Fruit fly (Drosophila melanogaster) whole organism, embryonic: ENCODE results near the gene T48.

Experiments used
- Adf1 ChIP-seq: fragments of 200-800 bp; sonication (Bioruptor generic); IDR thresholded peaks from 2 replicates; pipeline ENCODE4 v1.3.6; 2022; ENCODE audit warnings: missing biosample characterization, missing genetic modification characterization
- B-H1 ChIP-seq: fragments of 200-800 bp; sonication (Bioruptor generic); IDR thresholded peaks from 3 replicates; pipeline ENCODE4 v1.3.6; 2022; ENCODE audit warnings: missing biosample characterization, missing genetic modification characterization
- Bdp1 ChIP-seq: fragments of 200-800 bp; sonication (Bioruptor generic); optimal IDR thresholded peaks from 3 replicates; lab custom pipeline; 2016; ENCODE audit warnings: missing biosample characterization, missing genetic modification characterization
- CG10431 ChIP-seq: fragments of 200-800 bp; sonication (Bioruptor generic); optimal IDR thresholded peaks from 3 replicates; lab custom pipeline; 2018; ENCODE audit warnings: missing biosample characterization, mild to moderate bottlenecking, missing genetic modification characterization
- CG10565 ChIP-seq: fragments of 200-800 bp; sonication (Bioruptor generic); optimal IDR thresholded peaks from 3 replicates; lab custom pipeline; 2016; ENCODE audit warnings: missing biosample characterization, mild to moderate bottlenecking, missing genetic modification characterization
- CG11504 ChIP-seq: fragments of 200-800 bp; sonication (Bioruptor generic); optimal IDR thresholded peaks from 3 replicates; lab custom pipeline; 2019; ENCODE audit warnings: missing biosample characterization, mild to moderate bottlenecking, missing genetic modification characterization, moderate library complexity
- CG12236 ChIP-seq: fragments of 200-800 bp; sonication (Bioruptor generic); optimal IDR thresholded peaks from 2 replicates; lab custom pipeline; 2016; ENCODE audit warnings: missing biosample characterization, missing genetic modification characterization
- CG12391 ChIP-seq: fragments of 200-800 bp; sonication (Bioruptor generic); optimal IDR thresholded peaks from 3 replicates; lab custom pipeline; 2018; ENCODE audit warnings: missing biosample characterization, mild to moderate bottlenecking, missing genetic modification characterization, moderate library complexity
- CG13287 ChIP-seq: fragments of 200-800 bp; sonication (Bioruptor generic); IDR thresholded peaks from 2 replicates; pipeline ENCODE4 v1.3.6; 2022; ENCODE audit warnings: missing biosample characterization, missing genetic modification characterization; ENCODE audit not compliant: partially characterized antibody
- CG14710 ChIP-seq: fragments of 200-800 bp; sonication (Bioruptor generic); optimal IDR thresholded peaks from 3 replicates; lab custom pipeline; 2019; ENCODE audit warnings: missing biosample characterization, mild to moderate bottlenecking, missing genetic modification characterization, moderate library complexity
- CG14860 ChIP-seq: fragments of 200-800 bp; sonication (Bioruptor generic); IDR thresholded peaks from 3 replicates; pipeline ENCODE4 v1.3.6; 2022; ENCODE audit warnings: missing biosample characterization, missing genetic modification characterization; ENCODE audit not compliant: partially characterized antibody
- CG15073 ChIP-seq: fragments of 200-800 bp; sonication (Bioruptor generic); optimal IDR thresholded peaks from 2 replicates; lab custom pipeline; 2016; ENCODE audit warnings: missing biosample characterization, missing genetic modification characterization
- CG16779 ChIP-seq: fragments of 200-800 bp; sonication (Bioruptor generic); IDR thresholded peaks from 2 replicates; pipeline ENCODE4 v1.3.6; 2022; ENCODE audit warnings: missing biosample characterization, missing genetic modification characterization
- CG16863 ChIP-seq: fragments of 200-800 bp; sonication (Bioruptor generic); optimal IDR thresholded peaks from 3 replicates; lab custom pipeline; 2016; ENCODE audit warnings: missing biosample characterization, missing genetic modification characterization
- CG17385 ChIP-seq: fragments of 200-800 bp; sonication (Bioruptor generic); optimal IDR thresholded peaks from 3 replicates; lab custom pipeline; 2018; ENCODE audit warnings: missing biosample characterization, mild to moderate bottlenecking, missing genetic modification characterization
- CG2116 ChIP-seq: fragments of 200-800 bp; sonication (Bioruptor generic); optimal IDR thresholded peaks from 3 replicates; lab custom pipeline; 2018; ENCODE audit warnings: missing biosample characterization, mild to moderate bottlenecking, missing genetic modification characterization
- CG2875 ChIP-seq: fragments of 200-800 bp; sonication (Bioruptor generic); optimal IDR thresholded peaks from 2 replicates; lab custom pipeline; 2017; ENCODE audit warnings: missing biosample characterization, mild to moderate bottlenecking, missing genetic modification characterization, missing genetic modification reagents
- CG32532 ChIP-seq: fragments of 200-800 bp; sonication (Bioruptor generic); IDR thresholded peaks from 2 replicates; pipeline ENCODE4 v1.3.6; 2022; ENCODE audit warnings: missing biosample characterization, missing genetic modification characterization
- CG3995 ChIP-seq: fragments of 200-800 bp; sonication (Bioruptor generic); optimal IDR thresholded peaks from 3 replicates; lab custom pipeline; 2016; ENCODE audit warnings: missing biosample characterization, missing genetic modification characterization
- CG4360 ChIP-seq: fragments of 200-800 bp; sonication (Bioruptor generic); IDR thresholded peaks from 2 replicates; pipeline ENCODE4 v1.3.6; 2022; ENCODE audit warnings: missing biosample characterization, missing genetic modification characterization
- CG5180 ChIP-seq: fragments of 200-800 bp; sonication (Bioruptor generic); optimal IDR thresholded peaks from 3 replicates; lab custom pipeline; 2017; ENCODE audit warnings: missing biosample characterization, missing genetic modification characterization, mild to moderate bottlenecking, moderate library complexity, missing genetic modification reagents
- CG8388 ChIP-seq: fragments of 200-800 bp; sonication (Bioruptor generic); optimal IDR thresholded peaks from 2 replicates; lab custom pipeline; 2019; ENCODE audit warnings: missing biosample characterization, mild to moderate bottlenecking, missing genetic modification characterization, moderate library complexity
- CG9797 ChIP-seq: fragments of 200-800 bp; sonication (Bioruptor generic); optimal IDR thresholded peaks from 3 replicates; lab custom pipeline; 2018; ENCODE audit warnings: missing biosample characterization, mild to moderate bottlenecking, missing genetic modification characterization
- CG9876 ChIP-seq: fragments of 200-800 bp; sonication (Bioruptor generic); optimal IDR thresholded peaks from 2 replicates; lab custom pipeline; 2016; ENCODE audit warnings: missing biosample characterization, missing genetic modification characterization
- Dp ChIP-seq: fragments of 200-800 bp; sonication (Bioruptor generic); optimal IDR thresholded peaks from 2 replicates; lab custom pipeline; 2018; ENCODE audit warnings: missing biosample characterization, mild to moderate bottlenecking, missing genetic modification characterization, moderate library complexity
- E2f2 ChIP-seq: fragments of 200-800 bp; sonication (Bioruptor generic); IDR thresholded peaks from 2 replicates; pipeline ENCODE4 v1.3.6; 2022; ENCODE audit warnings: missing biosample characterization, missing genetic modification characterization
- Fer3 ChIP-seq: fragments of 200-800 bp; sonication (Bioruptor generic); optimal IDR thresholded peaks from 2 replicates; lab custom pipeline; 2018; ENCODE audit warnings: missing biosample characterization, mild to moderate bottlenecking, missing genetic modification characterization, moderate library complexity
- Hand ChIP-seq: fragments of 200-800 bp; sonication (Bioruptor generic); optimal IDR thresholded peaks from 2 replicates; lab custom pipeline; 2017; ENCODE audit warnings: mild to moderate bottlenecking, missing biosample characterization, missing genetic modification reagents, missing genetic modification characterization
- MESR4 ChIP-seq: fragments of 200-800 bp; sonication (Bioruptor generic); optimal IDR thresholded peaks from 2 replicates; lab custom pipeline; 2018; ENCODE audit warnings: missing biosample characterization, mild to moderate bottlenecking, missing genetic modification characterization, moderate library complexity
- Meics ChIP-seq: fragments of 200-800 bp; sonication (Bioruptor generic); optimal IDR thresholded peaks from 2 replicates; lab custom pipeline; 2017; ENCODE audit warnings: missing biosample characterization, mild to moderate bottlenecking, missing genetic modification characterization
- NfI ChIP-seq: fragments of 200-800 bp; sonication (Bioruptor generic); optimal IDR thresholded peaks from 3 replicates; lab custom pipeline; 2018; ENCODE audit warnings: missing biosample characterization, mild to moderate bottlenecking, missing genetic modification characterization, moderate library complexity
- Optix ChIP-seq: fragments of 200-800 bp; sonication (Bioruptor generic); IDR thresholded peaks from 3 replicates; pipeline ENCODE4 v1.3.6; 2022; ENCODE audit warnings: missing biosample characterization, missing genetic modification characterization
- Xbp1 ChIP-seq: fragments of 200-800 bp; sonication (Bioruptor generic); optimal IDR thresholded peaks from 3 replicates; lab custom pipeline; 2016; ENCODE audit warnings: missing biosample characterization, mild to moderate bottlenecking, missing genetic modification characterization
- ara ChIP-seq: fragments of 200-800 bp; sonication (Bioruptor generic); IDR thresholded peaks from 2 replicates; pipeline ENCODE4 v1.3.6; 2022; ENCODE audit warnings: missing biosample characterization, missing genetic modification characterization
- ato ChIP-seq: fragments of 200-800 bp; sonication (Bioruptor generic); IDR thresholded peaks from 2 replicates; pipeline ENCODE4 v1.3.6; 2022; ENCODE audit warnings: missing biosample characterization, missing genetic modification characterization; ENCODE audit not compliant: partially characterized antibody
- bbx ChIP-seq: fragments of 200-800 bp; sonication (Bioruptor generic); IDR thresholded peaks from 2 replicates; pipeline ENCODE4 v1.3.6; 2022; ENCODE audit warnings: missing biosample characterization, missing genetic modification characterization; ENCODE audit not compliant: partially characterized antibody
- cas ChIP-seq: fragments of 200-800 bp; sonication (Bioruptor generic); IDR thresholded peaks from 2 replicates; pipeline ENCODE4 v1.3.6; 2022; ENCODE audit warnings: missing biosample characterization, missing genetic modification characterization
- caup ChIP-seq: fragments of 200-800 bp; sonication (Bioruptor generic); optimal IDR thresholded peaks from 3 replicates; lab custom pipeline; 2017; ENCODE audit warnings: missing biosample characterization, mild to moderate bottlenecking, missing genetic modification characterization, moderate library complexity; ENCODE audit not compliant: severe bottlenecking
- fd102C ChIP-seq: fragments of 200-800 bp; sonication (Bioruptor generic); optimal IDR thresholded peaks from 2 replicates; lab custom pipeline; 2018; ENCODE audit warnings: missing biosample characterization, mild to moderate bottlenecking, missing genetic modification characterization, moderate library complexity
- ftz-f1 ChIP-seq: fragments of 200-800 bp; sonication (Bioruptor generic); optimal IDR thresholded peaks from 2 replicates; lab custom pipeline; 2016; ENCODE audit warnings: missing biosample characterization, missing genetic modification characterization
- ham ChIP-seq: fragments of 200-800 bp; sonication (Bioruptor generic); IDR thresholded peaks from 2 replicates; pipeline ENCODE4 v1.3.6; 2022; ENCODE audit warnings: missing biosample characterization, missing genetic modification characterization
- nmo ChIP-seq: fragments of 200-800 bp; sonication (Bioruptor generic); optimal IDR thresholded peaks from 2 replicates; lab custom pipeline; 2018; ENCODE audit warnings: missing biosample characterization, mild to moderate bottlenecking, missing genetic modification characterization, moderate library complexity
- nom ChIP-seq: fragments of 200-800 bp; sonication (Bioruptor generic); optimal IDR thresholded peaks from 2 replicates; lab custom pipeline; 2017; ENCODE audit warnings: missing biosample characterization, missing genetic modification characterization, mild to moderate bottlenecking, moderate library complexity, missing genetic modification reagents
- pnt ChIP-seq: fragments of 200-800 bp; sonication (Bioruptor generic); optimal IDR thresholded peaks from 3 replicates; lab custom pipeline; 2016; ENCODE audit warnings: missing biosample characterization, missing genetic modification characterization
- prd ChIP-seq, 3 experiments: fragments of >200 bp in 2 of 3; fragments of 200-800 bp in 1 of 3; sonication (Bioruptor generic) in 1 of 3; optimal IDR thresholded peaks in 2 of 3; IDR thresholded peaks in 1 of 3; 2 replicates in 2 of 3; 3 replicates in 1 of 3; pipeline versions ENCODE4 v1.3.6 to Lab custom; 2017 to 2022; ENCODE audit warnings: missing biosample characterization in 1 of 3, missing genetic modification characterization in 1 of 3
- row ChIP-seq: fragments of 200-800 bp; sonication (Bioruptor generic); IDR thresholded peaks from 3 replicates; pipeline ENCODE4 v1.3.6; 2022; ENCODE audit warnings: missing biosample characterization, missing genetic modification characterization
- sens ChIP-seq: fragments of 200-800 bp; sonication (Bioruptor generic); peaks from one replicate; lab custom pipeline; 2016; ENCODE audit warnings: missing biosample characterization, missing genetic modification characterization
- stwl ChIP-seq: fragments of 200-800 bp; sonication (Bioruptor generic); optimal IDR thresholded peaks from 3 replicates; lab custom pipeline; 2018; ENCODE audit warnings: missing biosample characterization, mild to moderate bottlenecking, missing genetic modification characterization, moderate library complexity
- zen ChIP-seq: fragments of 200-800 bp; sonication (Bioruptor generic); optimal IDR thresholded peaks from 3 replicates; lab custom pipeline; 2018; ENCODE audit warnings: missing biosample characterization, mild to moderate bottlenecking, missing genetic modification characterization, moderate library complexity

T48 gene

DNA sequence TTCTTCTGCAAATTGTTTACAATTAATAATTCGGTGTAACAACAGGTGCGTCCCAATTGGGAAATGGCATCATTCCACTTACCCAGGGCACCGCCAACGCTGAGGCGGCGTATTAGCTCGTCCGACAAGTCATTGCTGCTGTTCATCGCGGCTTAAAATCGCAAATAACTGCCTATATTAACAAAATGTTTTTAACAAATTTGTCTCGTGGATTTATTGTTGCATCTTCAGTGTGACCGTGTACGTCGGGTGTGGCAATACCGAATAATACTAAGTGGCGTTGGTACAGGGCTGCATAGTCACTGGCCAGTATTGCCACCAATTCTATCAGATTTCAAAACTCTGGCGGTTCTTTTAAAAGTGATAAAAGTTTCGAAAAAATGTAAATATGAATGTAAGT is 31.1 kb downstream of the T48 start, which contains the start of gene Ets97D (continued):
- TF ChIP-seq CG15073 (GFP tag; lab: Kevin White, UChicago) (no peak), CG11504 (tag; lab: Kevin White, UChicago) (peak; percentile 4), CG12236 (GFP tag; lab: Kevin White, UChicago) (no peak), Xbp1 (GFP tag; lab: Kevin White, UChicago) (no peak), CG10431 (no peak), Hand (no peak), nmo (GFP tag; lab: Kevin White, UChicago) (peak; percentile 22), CG10565 (GFP tag; lab: Kevin White, UChicago) (no peak), CG14710 (tag; lab: Kevin White, UChicago) (peak; percentile 63), Bdp1 (GFP tag; lab: Kevin White, UChicago) (no peak), NfI (no peak), CG5180 (GFP tag; lab: Kevin White, UChicago) (peak; percentile 52), MESR4 (peak; percentile 61), cas (GFP tag; lab: Robert Waterston, UW) (no peak), Dp (GFP tag; lab: Kevin White, UChicago) (peak; percentile 100), CG12391 (tag; lab: Kevin White, UChicago) (peak; percentile 16), CG3995 (GFP tag; lab: Kevin White, UChicago) (no peak), CG4360 (0 out of 2 replicates have a peak, but pooled peaks have one; percentile 9), ham (no peak), sens (peak; percentile 77), CG9797 (peak; percentile 83), Meics (no peak), CG8388 (GFP tag; lab: Kevin White, UChicago) (no peak)

DNA sequence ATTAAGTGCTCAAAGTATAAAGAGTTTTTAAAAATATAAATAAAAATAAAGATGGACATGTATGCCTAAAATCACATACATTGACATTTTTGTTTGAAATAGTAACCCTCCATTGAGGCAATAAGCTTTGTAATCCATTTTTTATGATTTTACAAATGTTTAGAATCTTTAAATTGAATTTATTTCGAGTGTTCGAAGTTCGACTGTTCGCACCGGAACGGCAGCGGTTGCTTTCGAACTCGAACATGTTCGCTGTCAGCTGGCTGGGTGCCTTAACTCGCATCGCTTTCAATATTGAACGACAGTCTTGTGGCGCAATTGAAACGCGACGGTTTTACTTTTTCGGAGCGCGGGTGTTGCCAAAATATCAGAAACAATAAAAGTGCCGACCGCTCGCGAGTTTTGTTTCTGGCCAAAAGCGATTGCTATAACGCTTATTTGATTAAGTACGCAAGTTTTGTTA is 34.0 kb downstream of the T48 start, which contains the start of gene CG46339:
CG46339 (plus strand) TSS at position 299 of the 463 bp plus-strand sequence.
- TF ChIP-seq stwl (tag; lab: Kevin White, UChicago) (peak; percentile 5), CG2116 (no peak), CG32532 (GFP tag; lab: Robert Waterston, UW) (peak; percentile 90), ftz-f1 (peak; percentile 28), CG14860 (GFP tag; lab: Robert Waterston, UW) (no peak), pnt (GFP tag; lab: Kevin White, UChicago) (no peak), CG9876 (no peak), prd (optimal IDR thresholded peaks at IDR 0.05; lab: Kevin White, UChicago) (no peak), prd (GFP tag; IDR thresholded peaks at IDR 0.05; lab: Robert Waterston, UW) (peak; percentile 36; the same call in 1 of the 3 replicates), E2f2 (GFP tag; lab: Robert Waterston, UW) (0 out of 2 replicates have a peak, but pooled peaks have one; percentile 30), CG2875 (GFP tag; lab: Kevin White, UChicago) (no peak), ato (peak; percentile 35; the same call in 1 of the 2 replicates), B-H1 (no peak), ara (GFP tag; lab: Robert Waterston, UW) (peak; percentile 60), CG13287 (GFP tag; lab: Robert Waterston, UW) (peak; percentile 56), CG16863 (GFP tag; lab: Kevin White, UChicago) (no peak), Fer3 (tag; lab: Kevin White, UChicago) (peak; percentile 54), zen (tag; lab: Kevin White, UChicago) (peak; percentile 18), caup (GFP tag; lab: Kevin White, UChicago) (peak; percentile 94), CG16779 (GFP tag; lab: Robert Waterston, UW) (0 out of 2 replicates have a peak, but pooled peaks have one; percentile 65), Adf1 (GFP tag; lab: Robert Waterston, UW) (peak; percentile 63; the same call in 1 of the 2 replicates), CG17385 (GFP tag; lab: Kevin White, UChicago) (peak; percentile 71), fd102C (GFP tag; lab: Kevin White, UChicago) (no peak), bbx (GFP tag; lab: Robert Waterston, UW) (peak; percentile 67; the same call in 1 of the 2 replicates), Optix (GFP tag; lab: Robert Waterston, UW) (no peak), nom (GFP tag; lab: Kevin White, UChicago) (peak; percentile 68), row (GFP tag; lab: Robert Waterston, UW) (peak; percentile 67)
